Worm (Caenorhabditis elegans) whole organism, dauer: Measurements from ENCODE around the gene F08G12.1.

ENCODE experiments used
- unc-62 ChIP-seq: sonication (generic microtip); optimal IDR thresholded peaks from 2 replicates; lab custom pipeline; 2017; ENCODE audit warnings: missing biosample characterization, missing genetic modification reagents, missing genetic modification characterization

F08G12.1 gene

DNA sequence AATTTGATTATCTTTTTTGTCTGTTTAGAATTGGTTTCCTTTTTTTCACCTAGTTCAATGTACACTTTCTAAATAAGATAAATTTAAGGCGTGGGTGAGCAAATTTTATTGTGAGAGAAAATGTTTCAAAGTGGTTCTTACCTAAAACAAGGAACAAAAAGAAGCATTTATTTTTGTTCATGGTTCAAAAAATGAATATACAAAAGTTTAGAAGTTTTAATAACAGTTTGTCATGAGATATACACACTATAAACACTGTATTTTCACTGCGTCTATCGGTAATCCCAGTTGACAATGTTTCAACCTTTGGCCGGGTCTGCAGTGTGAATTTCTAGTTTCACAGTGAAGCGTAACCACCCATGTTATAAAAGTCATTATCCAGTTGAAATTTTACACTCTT, 9.7 kb upstream of the F08G12.1 start, which contains the start of gene F08G12.11:
Gene F08G12.11 (minus strand): TSS at position 181 of the 400 bp plus-strand sequence.
- TF ChIP-seq unc-62, result no peak

DNA sequence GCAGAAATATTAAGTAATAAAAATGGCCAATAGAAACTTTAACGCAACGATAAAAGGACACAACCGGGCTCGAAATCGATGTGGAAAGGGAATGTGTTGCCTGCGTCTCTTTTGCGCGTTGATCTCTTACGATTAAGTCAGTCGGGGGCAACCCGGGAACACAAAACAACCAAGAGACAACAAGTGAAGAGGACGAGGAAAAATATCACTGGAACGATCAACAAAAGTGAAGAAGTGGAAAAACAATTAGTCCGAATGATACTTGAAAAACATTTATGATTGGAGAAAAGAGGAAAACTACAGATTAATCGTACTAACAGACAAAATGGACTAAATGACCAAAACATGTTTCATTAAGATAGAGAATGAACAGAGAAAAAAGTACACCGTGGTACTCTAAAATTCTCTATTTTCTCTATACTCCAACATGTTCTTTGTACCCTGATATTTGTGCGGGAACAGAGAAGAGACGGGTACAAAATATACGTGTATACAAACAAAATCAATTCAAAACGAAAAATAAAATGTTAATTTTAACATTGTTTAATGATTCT, 4.7 kb upstream of the F08G12.1 start, which contains the start of gene F08G12.5:
Gene F08G12.5 (minus strand): TSS at position 1 of the 554 bp plus-strand sequence.
- TF ChIP-seq unc-62, result no peak

DNA sequence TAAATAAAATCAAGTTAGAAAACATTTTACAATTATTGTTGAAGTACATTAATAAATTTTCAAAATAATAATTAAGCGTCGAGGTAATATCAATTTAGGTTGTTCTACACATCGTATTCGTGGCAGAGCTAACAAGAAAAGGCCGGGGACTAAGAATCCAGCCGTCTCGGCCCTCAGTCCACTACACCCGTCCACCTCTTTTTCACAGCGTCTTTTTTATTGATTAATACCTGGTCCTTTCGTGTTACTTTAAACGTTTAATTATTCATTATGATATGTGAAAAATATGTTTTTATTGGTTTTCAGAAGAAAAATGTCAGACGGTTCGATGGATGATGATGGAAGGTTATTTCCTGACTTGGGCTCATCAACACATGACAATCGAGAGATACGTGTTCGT, 1.4 kb upstream of the F08G12.1 start, which contains the start of gene vhl-1:
Gene vhl-1 (plus strand): TSS at position 301 of the 400 bp plus-strand sequence.
- TF ChIP-seq unc-62, result no peak

DNA sequence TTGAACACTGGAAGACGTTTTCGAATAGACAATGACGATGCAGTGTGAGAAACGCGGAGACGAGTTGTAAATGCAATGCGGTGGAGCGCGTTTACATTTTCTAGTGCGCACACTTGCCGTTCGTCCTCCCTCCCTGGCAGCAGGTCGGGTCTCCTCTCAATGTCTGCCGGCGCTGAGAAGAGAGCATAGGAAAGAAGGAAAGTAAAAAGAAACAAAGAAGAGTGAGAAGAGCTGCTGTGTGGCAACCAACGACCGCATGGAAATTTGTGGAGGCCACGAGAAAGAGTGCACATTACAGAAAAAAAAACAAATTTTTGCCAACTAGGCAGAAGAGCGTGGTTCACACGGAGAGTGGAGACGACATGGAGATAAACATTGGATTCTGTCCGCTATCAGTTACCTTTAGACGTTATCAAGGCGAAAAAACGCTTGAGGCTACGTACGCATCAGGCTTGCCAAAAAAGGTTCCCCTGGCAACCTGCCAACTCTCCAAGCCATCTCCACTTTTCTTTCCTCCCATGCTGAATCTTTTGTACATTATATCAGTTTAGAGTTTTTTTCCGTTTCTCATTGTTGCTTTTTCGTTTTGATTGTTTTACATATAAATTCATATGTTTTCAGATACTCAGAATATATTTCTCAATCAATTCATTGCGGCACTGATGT, 5.9 kb downstream of the F08G12.1 start, which contains the start of the genes snrp-40.1 and F08G12.3:
Gene snrp-40.1 (minus strand): TSS at position 143 of the 666 bp plus-strand sequence.
Gene F08G12.3 (plus strand): TSS at position 616 of the 666 bp plus-strand sequence.
- no peak for TF ChIP-seq unc-62

- TF ChIP-seq unc-62, result no peak
Measured at ce11 chrX:11296683-11297365, 8.8 kb downstream of the F08G12.1 start, which contains the start of gene inx-2. TSS of gene inx-2 (minus strand) at chrX:11296733.

DNA sequence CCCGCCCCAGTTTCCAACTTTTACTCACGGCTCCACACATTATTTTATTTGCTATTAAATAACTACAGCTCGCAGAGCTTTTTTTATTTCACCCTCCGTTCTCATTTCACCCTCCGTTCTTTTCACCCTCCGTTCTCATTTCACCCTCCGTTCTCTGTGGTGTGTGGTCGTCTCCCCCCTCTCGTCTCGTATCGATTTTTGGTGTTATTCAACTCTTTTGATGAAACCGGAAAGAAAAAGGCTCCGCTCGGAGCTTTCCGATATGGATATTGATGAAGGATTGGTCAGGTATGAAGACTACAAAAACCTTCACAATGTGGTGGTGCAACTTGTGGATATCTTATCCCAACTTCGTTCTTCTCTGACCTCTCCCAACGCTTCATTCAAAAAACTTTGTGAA, 15.1 kb downstream of the F08G12.1 start:
- TF ChIP-seq unc-62, result no peak

DNA sequence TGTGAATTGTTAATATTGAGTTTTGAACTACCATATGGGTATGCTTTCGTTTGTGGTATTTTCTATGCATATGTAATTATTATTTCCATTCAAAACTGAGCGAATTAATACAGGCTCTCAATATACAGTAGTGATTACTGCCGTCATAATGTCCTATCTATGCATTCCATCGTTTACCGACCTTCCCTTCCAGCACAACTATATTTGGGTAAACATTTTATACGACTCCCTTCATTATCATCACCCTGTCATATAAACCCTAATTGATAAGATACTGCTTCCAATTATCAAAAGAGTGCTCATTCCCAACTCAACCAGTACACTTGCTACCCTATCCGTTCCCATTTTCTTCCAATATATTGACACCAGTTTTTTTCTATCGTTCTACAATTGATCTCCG, 15.7 kb downstream of the F08G12.1 start:
- no peak for TF ChIP-seq unc-62

- no peak for TF ChIP-seq unc-62
Measured at ce11 chrX:11287617-11288016, 18.1 kb downstream of the F08G12.1 start, which contains the start of gene F38B2.4. TSS of gene F38B2.4 (minus strand) at chrX:11287717.

ce11 chrX:11286246-11286645, 19.4 kb downstream of the F08G12.1 start, which contains the start of gene F38B2.3:
TSS of gene F38B2.3 (minus strand) at chrX:11286346.
- TF ChIP-seq unc-62, result no peak

ce11 chrX:11281148-11281547, 24.5 kb downstream of the F08G12.1 start, which contains the start of gene F38B2.6:
TSS of gene F38B2.6 (minus strand) at chrX:11281248.
- TF ChIP-seq unc-62, result no peak

- no peak for TF ChIP-seq unc-62
Measured at ce11 chrX:11279276-11279675, 26.4 kb downstream of the F08G12.1 start, which contains the start of gene F38B2.2. TSS of gene F38B2.2 (minus strand) at chrX:11279376.

DNA sequence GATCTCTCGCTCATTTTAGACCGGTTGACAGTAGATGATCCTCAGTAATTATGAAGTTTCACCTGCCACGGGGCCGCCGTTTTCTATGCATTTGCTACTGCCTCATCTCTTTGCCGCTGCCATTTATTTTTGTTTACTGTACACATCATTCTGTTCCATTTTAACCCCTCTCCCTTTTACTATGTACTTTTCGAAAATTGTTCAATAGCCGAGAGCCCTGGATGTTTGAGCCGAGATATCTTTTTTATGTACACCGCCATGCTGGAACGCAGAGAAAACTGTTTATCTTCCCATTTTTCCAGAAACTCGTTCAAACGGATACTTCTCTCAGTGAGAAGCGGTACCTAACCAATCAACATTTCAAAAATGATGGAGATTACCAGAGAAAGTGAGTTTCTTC, 34.8 kb downstream of the F08G12.1 start, which contains the start of gene ifa-1:
Gene ifa-1 (plus strand): TSS at position 301 of the 400 bp plus-strand sequence.
- TF ChIP-seq unc-62, result no peak

DNA sequence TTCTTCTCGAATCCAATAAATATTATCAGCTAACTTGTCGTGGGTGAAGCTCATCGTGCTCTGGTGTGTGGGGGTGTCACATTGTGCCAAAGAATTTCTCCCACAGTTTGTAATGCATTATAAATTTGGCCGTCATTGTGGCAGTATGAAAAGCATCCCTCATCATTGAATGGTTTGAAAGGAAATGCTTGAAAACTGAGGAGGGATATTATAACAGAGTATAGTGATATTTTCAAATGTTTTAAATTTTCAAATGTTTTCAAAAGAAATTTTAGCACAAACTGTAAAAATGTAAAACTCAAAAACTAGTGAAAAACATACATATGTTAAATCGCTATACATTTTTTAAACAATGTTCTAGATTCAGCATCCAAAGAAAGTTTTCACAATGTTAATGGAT, 36.7 kb downstream of the F08G12.1 start, which contains the start of gene C03A3.3:
Gene C03A3.3 (minus strand): TSS at position 101 of the 400 bp plus-strand sequence.
- TF ChIP-seq unc-62, result no peak

ce11 chrX:11266711-11267110, 39.0 kb downstream of the F08G12.1 start, which contains the start of gene C03A3.9:
TSS of gene C03A3.9 (plus strand) at chrX:11267011.
- TF ChIP-seq unc-62, result no peak

DNA sequence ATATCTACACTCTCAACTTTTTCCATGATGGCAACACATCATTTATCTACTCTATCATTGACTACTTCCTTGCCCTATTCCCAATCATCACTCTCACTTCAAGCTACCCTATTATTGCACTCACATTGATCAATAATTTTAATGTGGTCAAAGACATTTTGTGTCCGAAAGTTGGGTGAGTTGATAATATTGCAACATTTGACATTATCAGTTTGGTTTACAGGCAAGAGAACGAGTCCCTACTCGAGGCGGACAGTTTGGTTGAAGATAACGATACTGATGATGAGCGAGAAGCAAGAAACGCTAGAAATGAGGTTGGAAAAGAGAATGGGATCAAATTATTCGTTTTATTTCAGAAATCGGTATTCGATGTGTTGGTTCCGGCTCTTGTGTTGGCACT, 41.0 kb downstream of the F08G12.1 start:
- no peak for TF ChIP-seq unc-62

DNA sequence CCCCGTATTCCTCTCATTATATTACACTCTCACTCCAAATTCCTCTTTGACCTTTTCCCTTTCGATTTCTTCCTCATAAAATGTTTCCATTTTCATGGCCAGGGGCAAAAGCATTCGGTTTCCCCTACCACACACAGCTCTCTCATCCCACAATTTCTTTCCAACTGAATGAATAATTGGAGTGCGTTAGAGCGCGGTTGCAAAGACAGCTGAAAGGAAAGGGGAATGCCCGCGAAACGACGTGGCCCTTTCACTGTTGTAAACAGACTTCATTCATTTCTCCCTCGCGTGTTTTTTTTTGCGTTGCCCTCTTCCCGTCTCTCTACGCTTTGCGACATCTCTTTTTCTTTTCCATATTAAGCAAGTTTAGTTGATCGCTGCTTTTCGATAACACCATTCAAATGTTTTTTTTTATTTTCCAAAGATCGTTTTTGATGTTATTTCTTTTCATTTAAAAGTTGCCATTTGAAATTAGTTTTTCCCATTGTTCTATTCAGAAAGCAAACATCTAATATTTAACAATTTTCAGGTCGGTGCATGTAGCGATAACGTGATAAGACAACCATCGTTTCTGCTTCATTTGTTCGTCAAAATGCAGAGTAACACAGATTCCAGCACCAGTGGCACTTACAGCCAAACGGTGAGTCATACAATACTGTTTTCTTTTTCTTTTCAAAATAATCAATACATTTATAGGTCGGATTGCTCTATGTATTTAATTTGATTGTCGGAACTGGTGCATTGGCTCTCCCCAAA, 43.2 kb downstream of the F08G12.1 start, which contains the start of gene C03A3.2:
Gene C03A3.2 (plus strand): TSS at position 530 of the 756 bp plus-strand sequence.
- TF ChIP-seq unc-62, result no peak
